Worm (Caenorhabditis elegans): Measurements from ENCODE around the gene F43H9.4.

DNA sequence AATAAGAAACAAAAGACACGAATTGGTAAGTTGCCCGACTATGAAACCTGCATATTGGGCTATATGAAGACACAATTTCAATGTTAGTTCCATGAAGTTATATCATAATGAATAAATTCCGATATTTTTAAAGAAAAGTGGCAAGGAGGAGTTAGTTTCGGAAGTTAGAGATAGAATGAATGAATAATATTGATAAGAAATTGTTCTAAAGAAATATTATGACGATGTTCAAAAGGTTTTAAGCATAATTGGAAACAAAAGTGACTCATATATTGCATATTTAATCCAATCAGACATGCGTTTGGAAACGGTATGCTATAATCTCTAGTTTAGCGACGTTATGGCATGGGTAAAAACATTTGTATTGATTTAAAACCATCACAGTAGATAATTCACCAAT lies 43.1 kb downstream of the F43H9.4 start, which contains the start of gene str-143:
- TF ChIP-seq nhr-28 (tag; optimal IDR thresholded peaks at IDR 0.05) (no peak), unc-39 (tag; optimal IDR thresholded peaks at IDR 0.05) (no peak), mls-2 (tag; optimal IDR thresholded peaks at IDR 0.05) (no peak), ham-2 (GFP tag; optimal IDR thresholded peaks at IDR 0.05) (no peak), nhr-237 (tag; optimal IDR thresholded peaks at IDR 0.05) (no peak)
